Worm (Caenorhabditis elegans): ENCODE results near the gene nlp-101.

nlp-101 gene

ce11 chrX:7808388-7808787 lies 30.3 kb upstream of the nlp-101 start:
- TF ChIP-seq blmp-1 (tag; optimal IDR thresholded peaks at IDR 0.05) (peak; percentile 2), C16A3.4 (tag; optimal IDR thresholded peaks at IDR 0.05) (no peak)

ce11 chrX:7809352-7810196 lies 29.1 kb upstream of the nlp-101 start:
- TF ChIP-seq ces-1 (GFP tag; optimal IDR thresholded peaks at IDR 0.05) = no peak
- TF ChIP-seq pax-3 (tag; optimal IDR thresholded peaks at IDR 0.05) = no peak
- no peak for TF ChIP-seq fkh-10 (GFP tag; optimal IDR thresholded peaks at IDR 0.05)
- TF ChIP-seq lsy-2 (tag; optimal IDR thresholded peaks at IDR 0.05) = peak; percentile 47 to 68
- peak; percentile 20; the same call in 1 of the 2 replicates for TF ChIP-seq isw-1 (GFP tag; IDR thresholded peaks at IDR 0.05)
- TF ChIP-seq mef-2 (tag; optimal IDR thresholded peaks at IDR 0.05) = no peak
- no peak for TF ChIP-seq alr-1 (tag; optimal IDR thresholded peaks at IDR 0.05; ENCODE audit: borderline replicate concordance)
- TF ChIP-seq efl-1 (optimal IDR thresholded peaks at IDR 0.05) = peak; percentile 23 to 31
- peak in 1 of 2 experiments; percentile 46 for TF ChIP-seq efl-1 (GFP tag; optimal IDR thresholded peaks at IDR 0.05 in 1 of 2)
- no peak for TF ChIP-seq C04F5.9 (tag; optimal IDR thresholded peaks at IDR 0.05)
- peak; percentile 71 for TF ChIP-seq swsn-7 (tag; optimal IDR thresholded peaks at IDR 0.05)
- peak; percentile 42 for TF ChIP-seq fkh-8 (tag; optimal IDR thresholded peaks at IDR 0.05)
- TF ChIP-seq vab-15 (tag; optimal IDR thresholded peaks at IDR 0.05) = peak; percentile 3
- TF ChIP-seq F16B12.6 (tag; optimal IDR thresholded peaks at IDR 0.05) = peak; percentile 86
- TF ChIP-seq jun-1 (tag; optimal IDR thresholded peaks at IDR 0.05) = peak; percentile 10
- no peak for TF ChIP-seq mab-9 (GFP tag; IDR thresholded peaks at IDR 0.05)
- TF ChIP-seq nhr-12 (tag; optimal IDR thresholded peaks at IDR 0.05) = no peak
- TF ChIP-seq nhr-84 (tag; optimal IDR thresholded peaks at IDR 0.05) = no peak
- peak; percentile 60 to 64 for TF ChIP-seq lin-35 (GFP tag; optimal IDR thresholded peaks at IDR 0.05)
- TF ChIP-seq nhr-19 (GFP tag; conservative IDR thresholded peaks at IDR 0.05) = peak; percentile 39; the same call in 1 of the 2 replicates
- TF ChIP-seq unc-130 (tag; optimal IDR thresholded peaks at IDR 0.05) = peak; percentile 10
- no peak for TF ChIP-seq elt-3 (tag; optimal IDR thresholded peaks at IDR 0.05)
- peak; percentile 55 for TF ChIP-seq nhr-20 (tag; optimal IDR thresholded peaks at IDR 0.05)
- TF ChIP-seq nhr-11 (tag; optimal IDR thresholded peaks at IDR 0.05) = peak; percentile 15
- peak in 2 of 3 experiments; percentile 42 to 48 for TF ChIP-seq ceh-82 (tag; optimal IDR thresholded peaks at IDR 0.05)
- peak; percentile 2 for TF ChIP-seq skn-1 (tag; optimal IDR thresholded peaks at IDR 0.05)
- TF ChIP-seq ceh-8 (GFP tag; optimal IDR thresholded peaks at IDR 0.05) = no peak
- TF ChIP-seq sptf-1 (tag; optimal IDR thresholded peaks at IDR 0.05) = no peak
- TF ChIP-seq Y116A8C.19 (tag; optimal IDR thresholded peaks at IDR 0.05; ENCODE audit: borderline replicate concordance) = no peak
- no peak for TF ChIP-seq fkh-4 (tag; optimal IDR thresholded peaks at IDR 0.05; ENCODE audit: borderline replicate concordance)
- TF ChIP-seq xbp-1 (tag; optimal IDR thresholded peaks at IDR 0.05) = peak; percentile 57
- TF ChIP-seq lin-13 (GFP tag; optimal IDR thresholded peaks at IDR 0.05) = no peak
- TF ChIP-seq irx-1 (tag; optimal IDR thresholded peaks at IDR 0.05) = peak; percentile 43
- TF ChIP-seq lin-14 (GFP tag; optimal IDR thresholded peaks at IDR 0.05) = peak; percentile 87
- TF ChIP-seq pqm-1 (tag; optimal IDR thresholded peaks at IDR 0.05) = no peak
- no peak for TF ChIP-seq aha-1 (tag; optimal IDR thresholded peaks at IDR 0.05)
- peak; percentile 41 for TF ChIP-seq unc-86 (tag; optimal IDR thresholded peaks at IDR 0.05)
- no peak for TF ChIP-seq tlp-1 (tag; optimal IDR thresholded peaks at IDR 0.05)
- TF ChIP-seq nhr-85 (tag) = peak; percentile 73
- peak; percentile 60 for TF ChIP-seq nhr-47 (tag; optimal IDR thresholded peaks at IDR 0.05)
- TF ChIP-seq ztf-11 (tag; optimal IDR thresholded peaks at IDR 0.05) = no peak
- TF ChIP-seq nhr-237 (tag; optimal IDR thresholded peaks at IDR 0.05) = no peak
- TF ChIP-seq pag-3 (tag; optimal IDR thresholded peaks at IDR 0.05; ENCODE audit: borderline replicate concordance, insufficient read depth) = no peak
- TF ChIP-seq C16A3.4 (tag; optimal IDR thresholded peaks at IDR 0.05) = peak; percentile 52
- TF ChIP-seq nhr-90 (tag; optimal IDR thresholded peaks at IDR 0.05; ENCODE audit: poor library complexity) = peak; percentile 34
- peak; percentile 21 for TF ChIP-seq lir-3 (tag; optimal IDR thresholded peaks at IDR 0.05; ENCODE audit: poor library complexity)
- TF ChIP-seq mdl-1 (tag; optimal IDR thresholded peaks at IDR 0.05) = peak in 1 of 2 experiments; percentile 63
- TF ChIP-seq grh-1 (GFP tag; IDR thresholded peaks at IDR 0.05) = no peak

Measured in whole organism, L1 larva.